Worm (Caenorhabditis elegans): ENCODE results near the gene F59A6.2.

DNA sequence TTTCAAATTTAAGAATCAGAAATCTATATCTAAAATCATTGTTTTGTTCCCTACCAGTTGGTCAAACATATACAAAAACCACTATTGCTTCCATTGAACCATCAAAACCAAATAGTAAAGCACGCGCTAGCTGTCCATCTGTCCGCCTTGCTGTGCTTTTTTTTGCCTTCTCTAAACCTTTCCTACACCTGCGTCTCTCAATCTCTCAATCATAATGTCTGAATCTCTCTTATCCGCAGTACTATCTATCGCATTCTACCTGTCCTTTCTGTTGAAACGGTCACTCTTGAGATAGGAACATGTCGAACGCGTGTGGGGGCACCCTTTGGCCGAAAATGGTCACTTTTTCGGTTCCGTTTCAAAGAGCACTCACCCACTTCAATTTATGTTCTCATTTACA is 32.8 kb downstream of the F59A6.2 start:
- no peak for TF ChIP-seq nhr-76 (tag; optimal IDR thresholded peaks at IDR 0.05)
- TF ChIP-seq blmp-1 (tag; optimal IDR thresholded peaks at IDR 0.05): no peak
- no peak for TF ChIP-seq flh-1 (GFP tag; optimal IDR thresholded peaks at IDR 0.05)
- no peak for TF ChIP-seq elt-3 (tag; optimal IDR thresholded peaks at IDR 0.05)
